Worm (Caenorhabditis elegans): ENCODE data around the gene scd-2.

DNA sequence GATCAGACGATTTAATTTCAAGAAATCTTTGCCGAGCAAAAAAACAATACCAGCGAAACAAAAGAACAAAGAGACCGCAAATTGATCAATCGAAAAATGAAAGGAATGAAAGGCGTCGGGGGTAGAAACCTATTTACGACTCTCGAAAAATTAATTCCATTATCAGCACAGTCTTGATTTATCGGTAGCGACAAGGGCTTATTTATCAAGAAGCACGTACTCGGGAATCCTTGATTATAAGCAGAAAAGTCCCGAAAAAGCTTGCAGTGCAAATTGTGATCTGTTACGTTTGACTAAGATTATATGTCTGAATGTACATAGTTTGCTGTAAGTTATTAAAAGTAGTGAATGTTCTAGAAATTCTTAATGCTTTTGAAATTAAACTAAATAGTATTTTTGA lies 33.5 kb downstream of the scd-2 start:
- TF ChIP-seq him-1 (tag; optimal IDR thresholded peaks at IDR 0.05) (no peak), W03F9.2 (tag; optimal IDR thresholded peaks at IDR 0.05) (no peak)

All from whole organism, L4/young adult.